Worm (Caenorhabditis elegans) whole organism, midembryonic: ENCODE results near the gene pes-5.

Experiments
- T22C8.4 ChIP-seq: fragments of 200-800 bp; sonication (Bioruptor generic); IDR thresholded peaks from 2 replicates; pipeline ENCODE4 v1.3.6; 2022; ENCODE audit warnings: missing genetic modification characterization, missing compliant biosample characterization
- cog-1 ChIP-seq: sonication (generic microtip); optimal IDR thresholded peaks from 2 replicates; lab custom pipeline; 2016; ENCODE audit warnings: missing genetic modification characterization, missing compliant biosample characterization
- flt-1 ChIP-seq: fragments of 200-800 bp; sonication (Bioruptor generic); IDR thresholded peaks from 2 replicates; pipeline ENCODE4 v1.3.6; 2022; ENCODE audit warnings: missing genetic modification characterization, missing compliant biosample characterization
- klf-2 ChIP-seq: fragments of 200-800 bp; sonication (Bioruptor generic); conservative IDR thresholded peaks from 2 replicates; pipeline ENCODE4 v1.3.6; 2022; ENCODE audit warnings: missing genetic modification reagents, missing genetic modification characterization, missing compliant biosample characterization
- med-1 ChIP-seq: sonication (generic microtip); optimal IDR thresholded peaks from 2 replicates; lab custom pipeline; 2017; ENCODE audit warnings: missing genetic modification characterization, mild to moderate bottlenecking, missing compliant biosample characterization, antibody characterized with exemption, missing genetic modification reagents; ENCODE audit not compliant: insufficient read depth
- ref-1 ChIP-seq: fragments of 200-800 bp; sonication (Bioruptor generic); conservative IDR thresholded peaks from 2 replicates; pipeline ENCODE4 v1.3.6; 2022; ENCODE audit warnings: missing genetic modification reagents, missing genetic modification characterization, missing compliant biosample characterization
- ztf-23 ChIP-seq: fragments of 200-800 bp; sonication (Bioruptor generic); IDR thresholded peaks from 2 replicates; pipeline ENCODE4 v1.3.6; 2022; ENCODE audit warnings: missing genetic modification reagents, missing genetic modification characterization, missing compliant biosample characterization

DNA sequence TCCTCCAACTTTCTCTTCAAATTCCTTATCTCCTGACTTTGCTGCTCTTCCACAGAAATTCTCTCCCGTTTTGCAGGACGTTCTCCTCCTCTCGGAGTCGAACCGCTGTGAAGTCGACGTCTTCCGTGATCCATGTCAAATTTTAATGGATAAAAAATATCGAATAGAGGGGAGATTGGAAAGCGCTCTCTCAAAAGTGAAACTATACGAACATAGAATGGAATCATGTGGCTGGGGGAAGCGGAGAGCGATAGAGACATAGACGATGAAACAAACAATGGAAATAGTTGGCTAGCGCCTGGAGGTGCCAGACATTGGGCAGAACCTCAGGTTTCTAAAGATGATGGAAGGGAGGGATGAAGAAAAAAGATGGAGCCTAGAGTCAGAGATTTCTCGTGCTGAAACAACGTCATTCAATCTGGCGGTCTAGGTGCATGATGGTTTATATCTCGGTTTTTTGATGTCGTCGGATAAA is 15.9 kb downstream of the pes-5 start, which contains the start of gene F43G6.8:
- no peak for TF ChIP-seq flt-1 (GFP tag; lab: Robert Waterston, UW)
- no peak for TF ChIP-seq cog-1 (tag; lab: Kevin White, UChicago)
- no peak for TF ChIP-seq klf-2 (GFP tag; lab: Robert Waterston, UW)
- TF ChIP-seq ref-1, result no peak
- no peak for TF ChIP-seq med-1 (GFP tag; lab: Kevin White, UChicago)
- no peak for TF ChIP-seq ztf-23
- no peak for TF ChIP-seq T22C8.4 (GFP tag; lab: Robert Waterston, UW)
